Fruit fly (Drosophila melanogaster) whole organism, embryonic: Measurements from ENCODE around the gene sol.

Experiments
- Asciz ChIP-seq: fragments of 200-800 bp; sonication (Bioruptor generic); optimal IDR thresholded peaks from 2 replicates; lab custom pipeline; 2017; ENCODE audit warnings: missing biosample characterization, mild to moderate bottlenecking, missing genetic modification characterization, missing genetic modification reagents
- BEAF-32 ChIP-seq: fragments of 200-800 bp; sonication (Bioruptor generic); optimal IDR thresholded peaks from 3 replicates; lab custom pipeline; 2017; ENCODE audit warnings: missing biosample characterization, missing genetic modification characterization, mild to moderate bottlenecking, moderate library complexity, missing genetic modification reagents
- CG10543 ChIP-seq: fragments of 200-800 bp; sonication (Bioruptor generic); optimal IDR thresholded peaks from 3 replicates; lab custom pipeline; 2017; ENCODE audit warnings: missing biosample characterization, mild to moderate bottlenecking, missing genetic modification characterization, moderate library complexity
- CG15514 ChIP-seq: fragments of 200-800 bp; sonication (Bioruptor generic); optimal IDR thresholded peaks from 3 replicates; lab custom pipeline; 2017; ENCODE audit warnings: missing biosample characterization, missing genetic modification characterization, mild to moderate bottlenecking, moderate library complexity, missing genetic modification reagents
- CG17328 ChIP-seq: fragments of 200-800 bp; sonication (Bioruptor generic); IDR thresholded peaks from 2 replicates; pipeline ENCODE4 v1.3.6; 2022; ENCODE audit warnings: missing biosample characterization, missing genetic modification characterization
- CG17359 ChIP-seq: fragments of 200-800 bp; sonication (Bioruptor generic); optimal IDR thresholded peaks from 3 replicates; lab custom pipeline; 2018; ENCODE audit warnings: missing biosample characterization, mild to moderate bottlenecking, missing genetic modification characterization, moderate library complexity
- CG17361 ChIP-seq: fragments of 200-800 bp; sonication (Bioruptor generic); IDR thresholded peaks from 3 replicates; pipeline ENCODE4 v1.3.6; 2022; ENCODE audit warnings: missing biosample characterization, missing genetic modification characterization
- CG17385 ChIP-seq: fragments of 200-800 bp; sonication (Bioruptor generic); optimal IDR thresholded peaks from 3 replicates; lab custom pipeline; 2018; ENCODE audit warnings: missing biosample characterization, mild to moderate bottlenecking, missing genetic modification characterization
- CG17829 ChIP-seq: fragments of 200-800 bp; optimal IDR thresholded peaks from 2 replicates; lab custom pipeline; 2019; ENCODE audit warnings: missing biosample characterization, mild to moderate bottlenecking, missing genetic modification characterization, moderate library complexity
- CG18619 ChIP-seq: fragments of 200-800 bp; sonication (Bioruptor generic); optimal IDR thresholded peaks from 3 replicates; lab custom pipeline; 2017; ENCODE audit warnings: missing biosample characterization, mild to moderate bottlenecking, missing genetic modification characterization
- CG18764 ChIP-seq: fragments of 200-800 bp; sonication (Bioruptor generic); optimal IDR thresholded peaks from 3 replicates; lab custom pipeline; 2016; ENCODE audit warnings: missing biosample characterization, missing genetic modification characterization
- CG2116 ChIP-seq: fragments of 200-800 bp; sonication (Bioruptor generic); optimal IDR thresholded peaks from 3 replicates; lab custom pipeline; 2018; ENCODE audit warnings: missing biosample characterization, mild to moderate bottlenecking, missing genetic modification characterization
- CG34376 ChIP-seq: fragments of 200-800 bp; sonication (Bioruptor generic); optimal IDR thresholded peaks from 2 replicates; lab custom pipeline; 2018; ENCODE audit warnings: missing biosample characterization, mild to moderate bottlenecking, missing genetic modification characterization
- CG3847 ChIP-seq: fragments of 200-800 bp; sonication (Bioruptor generic); IDR thresholded peaks from 2 replicates; pipeline ENCODE4 v1.3.6; 2022; ENCODE audit warnings: missing biosample characterization, missing genetic modification characterization
- CG42726 ChIP-seq: fragments of 200-800 bp; sonication (Bioruptor generic); IDR thresholded peaks from 2 replicates; pipeline ENCODE4 v1.3.6; 2022; ENCODE audit warnings: missing biosample characterization, missing genetic modification characterization; ENCODE audit not compliant: partially characterized antibody
- CG4854 ChIP-seq: fragments of 200-800 bp; sonication (Bioruptor generic); optimal IDR thresholded peaks from 2 replicates; lab custom pipeline; 2016; ENCODE audit warnings: missing biosample characterization, missing genetic modification characterization, inconsistent platforms
- CG7987 ChIP-seq: fragments of 200-800 bp; sonication (Bioruptor generic); optimal IDR thresholded peaks from 2 replicates; lab custom pipeline; 2018; ENCODE audit warnings: missing biosample characterization, mild to moderate bottlenecking, missing genetic modification characterization, moderate library complexity
- CG8290 ChIP-seq, 3 experiments: fragments of 200-800 bp; sonication (Bioruptor generic); optimal IDR thresholded peaks; 2 replicates each; lab custom pipeline; 2016 to 2019; ENCODE audit warnings: missing biosample characterization in 3 of 3, missing genetic modification characterization in 3 of 3, mild to moderate bottlenecking in 2 of 3, moderate library complexity in 1 of 3
- CG9727 ChIP-seq: fragments of 200-800 bp; sonication (Bioruptor generic); optimal IDR thresholded peaks from 3 replicates; lab custom pipeline; 2017; ENCODE audit warnings: missing biosample characterization, mild to moderate bottlenecking, missing genetic modification characterization
- CoRest ChIP-seq: fragments of 200-800 bp; sonication (Bioruptor generic); optimal IDR thresholded peaks from 3 replicates; lab custom pipeline; 2018; ENCODE audit warnings: missing biosample characterization, mild to moderate bottlenecking, missing genetic modification characterization, moderate library complexity
- CrebB ChIP-seq: fragments of 200-800 bp; sonication (Bioruptor generic); optimal IDR thresholded peaks from 3 replicates; lab custom pipeline; 2018; ENCODE audit warnings: missing biosample characterization, mild to moderate bottlenecking, missing genetic modification characterization
- Ets97D ChIP-seq: fragments of 200-800 bp; sonication (Bioruptor generic); optimal IDR thresholded peaks from 3 replicates; lab custom pipeline; 2016; ENCODE audit warnings: missing biosample characterization, missing genetic modification characterization
- Fer1 ChIP-seq: fragments of 200-800 bp; sonication (Bioruptor generic); optimal IDR thresholded peaks from 2 replicates; lab custom pipeline; 2017; ENCODE audit warnings: missing biosample characterization, mild to moderate bottlenecking, missing genetic modification characterization
- Hsf ChIP-seq: fragments of 200-800 bp; sonication (Bioruptor generic); optimal IDR thresholded peaks from 3 replicates; lab custom pipeline; 2016; ENCODE audit warnings: missing biosample characterization, missing genetic modification characterization
- MBD-R2 ChIP-seq: fragments of 200-800 bp; sonication (Bioruptor generic); IDR thresholded peaks from 2 replicates; pipeline ENCODE4 v1.3.6; 2022; ENCODE audit warnings: missing biosample characterization, missing genetic modification characterization
- MESR4 ChIP-seq: fragments of 200-800 bp; sonication (Bioruptor generic); optimal IDR thresholded peaks from 2 replicates; lab custom pipeline; 2018; ENCODE audit warnings: missing biosample characterization, mild to moderate bottlenecking, missing genetic modification characterization, moderate library complexity
- Med ChIP-seq: fragments of 200-800 bp; sonication (Bioruptor generic); peaks from one replicate; lab custom pipeline; 2016; ENCODE audit warnings: missing biosample characterization, missing genetic modification characterization, mild to moderate bottlenecking, inconsistent platforms, moderate library complexity
- Nf-YA ChIP-seq: fragments of 200-800 bp; sonication (Bioruptor generic); IDR thresholded peaks from 2 replicates; pipeline ENCODE4 v1.3.6; 2022; ENCODE audit warnings: missing biosample characterization, missing genetic modification characterization
- Rfx ChIP-seq: fragments of 200-800 bp; sonication (Bioruptor generic); IDR thresholded peaks from 2 replicates; pipeline ENCODE4 v1.3.6; 2022; ENCODE audit warnings: missing biosample characterization, missing genetic modification characterization
- Stat92E ChIP-seq, 3 experiments: fragments of >200 bp in 2 of 3; fragments of 200-800 bp in 1 of 3; sonication (Bioruptor generic) in 1 of 3; optimal IDR thresholded peaks; 2 replicates each; lab custom pipeline; 2017 to 2019; ENCODE audit warnings: missing biosample characterization in 3 of 3, missing genetic modification characterization in 3 of 3, mild to moderate bottlenecking in 1 of 3, moderate library complexity in 1 of 3
- Trl ChIP-seq, 3 experiments: fragments of >200 bp in 2 of 3; fragments of 200-800 bp in 1 of 3; sonication (Bioruptor generic) in 1 of 3; optimal IDR thresholded peaks; 2 replicates in 1 of 3; 3 replicates in 2 of 3; lab custom pipeline; 2016 to 2017; ENCODE audit warnings: missing biosample characterization in 1 of 3, missing genetic modification characterization in 1 of 3
- Xbp1 ChIP-seq: fragments of 200-800 bp; sonication (Bioruptor generic); optimal IDR thresholded peaks from 3 replicates; lab custom pipeline; 2016; ENCODE audit warnings: missing biosample characterization, mild to moderate bottlenecking, missing genetic modification characterization
- exex ChIP-seq: fragments of 200-800 bp; sonication (Bioruptor generic); optimal IDR thresholded peaks from 4 replicates; lab custom pipeline; 2018; ENCODE audit warnings: missing biosample characterization, mild to moderate bottlenecking, missing genetic modification characterization, moderate library complexity
- gro ChIP-seq: fragments of 200-800 bp; sonication (Bioruptor generic); optimal IDR thresholded peaks from 2 replicates; lab custom pipeline; 2016; ENCODE audit warnings: missing biosample characterization, missing genetic modification characterization
- hb ChIP-seq: fragments of 200-800 bp; sonication (Bioruptor generic); IDR thresholded peaks from 3 replicates; pipeline ENCODE4 v1.3.6; 2022; ENCODE audit warnings: missing biosample characterization, missing genetic modification characterization; ENCODE audit not compliant: partially characterized antibody
- ind ChIP-seq: fragments of 200-800 bp; sonication (Bioruptor generic); optimal IDR thresholded peaks from 3 replicates; lab custom pipeline; 2016; ENCODE audit warnings: missing biosample characterization, missing genetic modification characterization
- mirr ChIP-seq: fragments of 200-800 bp; sonication (Bioruptor generic); optimal IDR thresholded peaks from 3 replicates; lab custom pipeline; 2018; ENCODE audit warnings: missing biosample characterization, mild to moderate bottlenecking, missing genetic modification characterization
- mld ChIP-seq: fragments of 200-800 bp; sonication (Bioruptor generic); IDR thresholded peaks from 3 replicates; pipeline ENCODE4 v1.3.6; 2022; ENCODE audit warnings: missing biosample characterization, missing genetic modification characterization; ENCODE audit not compliant: partially characterized antibody
- sens ChIP-seq: fragments of 200-800 bp; sonication (Bioruptor generic); peaks from one replicate; lab custom pipeline; 2016; ENCODE audit warnings: missing biosample characterization, missing genetic modification characterization
- sna ChIP-seq: fragments of 200-800 bp; sonication (Bioruptor generic); IDR thresholded peaks from 2 replicates; pipeline ENCODE4 v1.3.6; 2022; ENCODE audit warnings: missing biosample characterization, missing genetic modification characterization; ENCODE audit not compliant: partially characterized antibody
- sug ChIP-seq: fragments of 200-800 bp; optimal IDR thresholded peaks from 2 replicates; lab custom pipeline; 2019; ENCODE audit warnings: missing biosample characterization, mild to moderate bottlenecking, missing genetic modification characterization, moderate library complexity

Gene sol

DNA sequence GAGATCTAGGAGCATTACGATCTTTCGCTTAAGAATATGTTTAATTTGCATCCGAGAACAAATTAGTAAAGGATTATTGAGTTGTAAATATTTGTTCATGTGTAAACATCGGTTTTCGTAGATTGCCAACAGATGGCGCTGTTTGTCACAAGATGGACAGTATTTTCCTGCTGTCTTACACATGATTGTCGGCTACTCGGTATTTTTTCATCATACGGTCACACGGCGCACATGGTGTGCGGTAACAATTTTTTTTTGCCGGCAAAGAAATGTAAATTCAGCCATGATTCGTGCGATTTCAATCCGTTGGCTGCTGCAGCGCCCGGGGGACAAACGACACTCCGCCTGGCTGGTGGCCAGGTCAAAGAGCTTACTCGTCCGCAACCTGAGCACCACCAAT is 12.8 kb downstream of the sol start, which contains the start of the genes bbx and waw (continued):
- TF ChIP-seq BEAF-32 (GFP tag; lab: Kevin White, UChicago), result peak; percentile 33
- peak; percentile 20; the same call in 1 of the 3 replicates for TF ChIP-seq CG17361
- TF ChIP-seq CG17829 (tag; lab: Kevin White, UChicago), result peak; percentile 26
- peak; percentile 27; the same call in 1 of the 2 replicates for TF ChIP-seq CG3847
- peak; percentile 40 for TF ChIP-seq CG17385 (GFP tag; lab: Kevin White, UChicago)
- TF ChIP-seq hb (GFP tag; lab: Robert Waterston, UW), result no peak
- TF ChIP-seq sens (GFP tag; lab: Kevin White, UChicago), result peak; percentile 85
- TF ChIP-seq Ets97D (GFP tag; lab: Kevin White, UChicago), result peak; percentile 37
- TF ChIP-seq CG18619, result peak; percentile 6
- peak; percentile 23 for TF ChIP-seq CG17359 (tag; lab: Kevin White, UChicago)
- TF ChIP-seq Nf-YA (GFP tag; lab: Robert Waterston, UW), result no peak
- peak; percentile 38; the same call in 1 of the 2 replicates for TF ChIP-seq Rfx (GFP tag; lab: Robert Waterston, UW)
- TF ChIP-seq CrebB (tag; lab: Kevin White, UChicago), result peak; percentile 24
- TF ChIP-seq Trl (optimal IDR thresholded peaks at IDR 0.05; lab: Kevin White, UChicago), result no peak
- peak; percentile 25 for TF ChIP-seq Trl (GFP tag; optimal IDR thresholded peaks at IDR 0.05; lab: Kevin White, UChicago)
- TF ChIP-seq CG7987, result peak; percentile 67
- no peak for TF ChIP-seq Asciz (GFP tag; lab: Kevin White, UChicago)
- TF ChIP-seq CG4854 (GFP tag; lab: Kevin White, UChicago), result no peak
- peak; percentile 17 for TF ChIP-seq Hsf (GFP tag; lab: Kevin White, UChicago)
- TF ChIP-seq sug (tag; lab: Kevin White, UChicago), result peak; percentile 43
- TF ChIP-seq Fer1 (GFP tag; lab: Kevin White, UChicago), result peak; percentile 44
- peak; percentile 6 for TF ChIP-seq CG18764
- peak; percentile 71 for TF ChIP-seq MESR4 (GFP tag; lab: Kevin White, UChicago)
- TF ChIP-seq CG15514 (GFP tag; lab: Kevin White, UChicago), result peak; percentile 60
- peak; percentile 8 for TF ChIP-seq Xbp1 (GFP tag; lab: Kevin White, UChicago)
- TF ChIP-seq Med (GFP tag; lab: Kevin White, UChicago), result peak; percentile 75
- peak; percentile 27 for TF ChIP-seq CG2116 (GFP tag; lab: Kevin White, UChicago)
- TF ChIP-seq ind (GFP tag; lab: Kevin White, UChicago), result no peak
- TF ChIP-seq sna (GFP tag; lab: Robert Waterston, UW), result no peak
- peak; percentile 28 for TF ChIP-seq gro (GFP tag; lab: Kevin White, UChicago)
- TF ChIP-seq mld (GFP tag; lab: Robert Waterston, UW), result no peak
- TF ChIP-seq Stat92E (GFP tag; optimal IDR thresholded peaks at IDR 0.05; lab: Kevin White, UChicago), result no peak
- no peak for TF ChIP-seq CG42726 (GFP tag; lab: Robert Waterston, UW)
- peak; percentile 5 for TF ChIP-seq CG8290 (GFP tag; optimal IDR thresholded peaks at IDR 0.05; lab: Kevin White, UChicago)
- TF ChIP-seq CG8290 (tag; optimal IDR thresholded peaks at IDR 0.05; lab: Kevin White, UChicago), result no peak
- TF ChIP-seq CG9727 (GFP tag; lab: Kevin White, UChicago), result peak; percentile 47
- TF ChIP-seq CG17328 (GFP tag; lab: Robert Waterston, UW), result no peak
- peak; percentile 80 for TF ChIP-seq MBD-R2 (GFP tag; lab: Robert Waterston, UW)

DNA sequence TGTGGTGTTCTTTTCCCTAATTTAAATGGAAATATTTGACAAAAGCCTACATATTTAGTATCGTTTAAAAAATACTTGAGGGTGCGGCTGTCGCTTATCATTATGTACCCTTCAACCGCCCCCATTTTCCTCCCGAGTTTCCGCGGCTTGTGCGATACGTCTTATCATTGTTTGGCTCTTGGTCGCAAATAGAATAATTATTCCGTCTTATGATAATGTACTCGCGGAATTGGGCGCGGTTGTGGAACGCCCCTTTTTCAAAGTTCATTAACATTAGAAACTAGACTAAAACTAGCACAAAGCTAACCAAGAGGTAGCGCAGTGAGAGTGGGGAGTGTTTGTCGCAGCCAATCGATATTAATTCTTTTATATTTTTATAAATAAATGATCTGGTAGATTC is 15.3 kb downstream of the sol start:
- TF ChIP-seq exex (tag; lab: Kevin White, UChicago) (peak; percentile 74), mirr (GFP tag; lab: Kevin White, UChicago) (peak; percentile 13), CoRest (no peak), CG10543 (GFP tag; lab: Kevin White, UChicago) (peak; percentile 11), sug (tag; lab: Kevin White, UChicago) (peak; percentile 10), CG34376 (GFP tag; lab: Kevin White, UChicago) (peak; percentile 41)
